Worm (Caenorhabditis elegans) whole organism, L2 larva: Measurements from ENCODE around the gene Y62H9A.2.

ENCODE experiments used
- C34F6.9 ChIP-seq: fragments of 150-350 bp; optimal IDR thresholded peaks from 2 replicates; lab custom pipeline; 2014; ENCODE audit warnings: missing biosample characterization, missing genetic modification characterization
- F13H6.1 ChIP-seq: sonication (generic microtip); optimal IDR thresholded peaks from 2 replicates; lab custom pipeline; 2016; ENCODE audit warnings: missing genetic modification characterization, missing compliant biosample characterization
- R02D3.7 ChIP-seq: fragments of 150-350 bp; optimal IDR thresholded peaks from 2 replicates; lab custom pipeline; 2014; ENCODE audit warnings: missing biosample characterization, missing genetic modification characterization
- ZK546.5 ChIP-seq: sonication (generic microtip); optimal IDR thresholded peaks from 2 replicates; lab custom pipeline; 2017; ENCODE audit warnings: missing biosample characterization, missing genetic modification characterization
- alr-1 ChIP-seq: fragments of 150-350 bp; optimal IDR thresholded peaks from 2 replicates; lab custom pipeline; 2014; ENCODE audit warnings: missing biosample characterization, missing genetic modification characterization
- ama-1 ChIP-seq: fragments of 150-350 bp; optimal IDR thresholded peaks from 2 replicates; lab custom pipeline; 2018; ENCODE audit warnings: inconsistent platforms
- blmp-1 ChIP-seq: sonication (generic microtip); optimal IDR thresholded peaks from 2 replicates; lab custom pipeline; 2017; ENCODE audit warnings: missing genetic modification characterization, mild to moderate bottlenecking, missing compliant biosample characterization, antibody characterized with exemption, moderate library complexity; ENCODE audit not compliant: insufficient read depth
- ceh-82 ChIP-seq: fragments of 150-350 bp; optimal IDR thresholded peaks from 2 replicates; lab custom pipeline; 2014; ENCODE audit warnings: missing biosample characterization, missing genetic modification characterization
- crh-2 ChIP-seq: sonication (generic microtip); optimal IDR thresholded peaks from 2 replicates; lab custom pipeline; 2017; ENCODE audit warnings: missing biosample characterization, missing genetic modification characterization
- dmd-4 ChIP-seq: sonication (generic microtip); optimal IDR thresholded peaks from 2 replicates; lab custom pipeline; 2017; ENCODE audit warnings: missing biosample characterization, missing genetic modification characterization
- egl-27 ChIP-seq: sonication (generic microtip); optimal IDR thresholded peaks from 3 replicates; lab custom pipeline; 2017; ENCODE audit warnings: missing biosample characterization, missing genetic modification reagents, missing genetic modification characterization
- elt-1 ChIP-seq: fragments of 150-350 bp; optimal IDR thresholded peaks from 2 replicates; lab custom pipeline; 2014; ENCODE audit warnings: missing biosample characterization, missing genetic modification characterization
- elt-3 ChIP-seq: sonication (generic microtip); optimal IDR thresholded peaks from 2 replicates; lab custom pipeline; 2017; ENCODE audit warnings: missing biosample characterization, missing genetic modification characterization
- fos-1 ChIP-seq: fragments of 150-350 bp; optimal IDR thresholded peaks from 2 replicates; lab custom pipeline; 2014; ENCODE audit warnings: missing biosample characterization, missing genetic modification characterization
- gmeb-1 ChIP-seq: fragments of 150-350 bp; optimal IDR thresholded peaks from 2 replicates; lab custom pipeline; 2014; ENCODE audit warnings: missing biosample characterization, missing genetic modification characterization
- lin-13 ChIP-seq: fragments of 150-350 bp; optimal IDR thresholded peaks from 2 replicates; lab custom pipeline; 2014; ENCODE audit warnings: missing biosample characterization, missing genetic modification reagents, missing genetic modification characterization
- lsy-2 ChIP-seq, 2 experiments: fragments of 150-350 bp in 1 of 2; sonication (generic microtip) in 1 of 2; optimal IDR thresholded peaks; 2 replicates each; lab custom pipeline; 2014 to 2017; ENCODE audit warnings: missing biosample characterization in 2 of 2, missing genetic modification characterization in 2 of 2
- mab-5 ChIP-seq: fragments of 150-350 bp; optimal IDR thresholded peaks from 2 replicates; lab custom pipeline; 2014; ENCODE audit warnings: missing biosample characterization, missing genetic modification characterization
- mbf-1 ChIP-seq: sonication (generic microtip); optimal IDR thresholded peaks from 2 replicates; lab custom pipeline; 2017; ENCODE audit warnings: missing biosample characterization, missing genetic modification characterization
- nhr-10 ChIP-seq: sonication (generic microtip); optimal IDR thresholded peaks from 2 replicates; lab custom pipeline; 2017; ENCODE audit warnings: missing biosample characterization, missing genetic modification characterization
- nhr-11 ChIP-seq: fragments of 150-350 bp; optimal IDR thresholded peaks from 2 replicates; lab custom pipeline; 2014; ENCODE audit warnings: missing biosample characterization, missing genetic modification characterization
- nhr-12 ChIP-seq: fragments of 150-350 bp; optimal IDR thresholded peaks from 2 replicates; lab custom pipeline; 2014; ENCODE audit warnings: missing biosample characterization, missing genetic modification characterization
- nhr-23 ChIP-seq: fragments of 150-350 bp; optimal IDR thresholded peaks from 2 replicates; lab custom pipeline; 2014; ENCODE audit warnings: missing biosample characterization, missing genetic modification reagents, missing genetic modification characterization
- nhr-237 ChIP-seq: fragments of 150-350 bp; optimal IDR thresholded peaks from 2 replicates; lab custom pipeline; 2014; ENCODE audit warnings: missing biosample characterization, missing genetic modification characterization
- nhr-25 ChIP-seq: fragments of 150-350 bp; sonication (generic microtip); optimal IDR thresholded peaks from 3 replicates; lab custom pipeline; 2014; ENCODE audit warnings: missing biosample characterization, missing genetic modification characterization
- nhr-6 ChIP-seq: fragments of 150-350 bp; optimal IDR thresholded peaks from 2 replicates; lab custom pipeline; 2014; ENCODE audit warnings: missing biosample characterization, missing genetic modification characterization
- peb-1 ChIP-seq: fragments of 150-350 bp; optimal IDR thresholded peaks from 2 replicates; lab custom pipeline; 2014; ENCODE audit warnings: missing biosample characterization, missing genetic modification characterization
- sem-4 ChIP-seq: fragments of 150-350 bp; optimal IDR thresholded peaks from 2 replicates; lab custom pipeline; 2014; ENCODE audit warnings: missing biosample characterization, missing genetic modification reagents, missing genetic modification characterization
- skn-1 ChIP-seq: sonication (generic microtip); optimal IDR thresholded peaks from 2 replicates; lab custom pipeline; 2017; ENCODE audit warnings: missing biosample characterization, missing genetic modification characterization
- sma-3 ChIP-seq: sonication (generic microtip); optimal IDR thresholded peaks from 2 replicates; lab custom pipeline; 2016; ENCODE audit warnings: missing genetic modification reagents, missing genetic modification characterization, missing compliant biosample characterization
- sma-9 ChIP-seq, 2 experiments: fragments of 150-350 bp in 1 of 2; sonication (generic microtip) in 1 of 2; optimal IDR thresholded peaks; 2 replicates each; lab custom pipeline; 2014 to 2016; ENCODE audit warnings: missing genetic modification characterization in 2 of 2, mild to moderate bottlenecking in 1 of 2, missing biosample characterization in 1 of 2, missing compliant biosample characterization in 1 of 2, missing genetic modification reagents in 1 of 2, moderate library complexity in 1 of 2
- snpc-4 ChIP-seq: fragments of 150-350 bp; optimal IDR thresholded peaks from 2 replicates; lab custom pipeline; 2014; ENCODE audit warnings: missing biosample characterization, missing genetic modification characterization
- unc-39 ChIP-seq: fragments of 150-350 bp; optimal IDR thresholded peaks from 2 replicates; lab custom pipeline; 2014; ENCODE audit warnings: missing biosample characterization, missing genetic modification characterization
- unc-55 ChIP-seq: fragments of 150-350 bp; sonication (generic microtip); optimal IDR thresholded peaks from 3 replicates; lab custom pipeline; 2014; ENCODE audit warnings: missing biosample characterization, missing genetic modification reagents, missing genetic modification characterization
- zag-1 ChIP-seq: fragments of 150-350 bp; optimal IDR thresholded peaks from 2 replicates; lab custom pipeline; 2014; ENCODE audit warnings: missing biosample characterization, missing genetic modification characterization
- ztf-1 ChIP-seq: fragments of 200-800 bp; sonication (Bioruptor generic); conservative IDR thresholded peaks from 2 replicates; pipeline ENCODE4 v1.3.6; 2022; ENCODE audit warnings: missing genetic modification characterization, missing compliant biosample characterization

The Y62H9A.2 gene

ce11 chrX:11857178-11857577 is 20.8 kb downstream of the Y62H9A.2 start, which contains the start of gene mes-1:
mes-1 (plus strand) TSS chrX:11857478.
- TF ChIP-seq mab-5 (tag; lab: Kevin White, UChicago) (no peak), elt-3 (no peak), sma-3 (GFP tag; lab: Kevin White, UChicago) (no peak), nhr-12 (tag; lab: Kevin White, UChicago) (no peak), nhr-11 (no peak), dmd-4 (tag; lab: Kevin White, UChicago) (no peak), ztf-1 (no peak), blmp-1 (tag; lab: Kevin White, UChicago) (no peak), ZK546.5 (tag; lab: Kevin White, UChicago) (no peak), C34F6.9 (tag; lab: Kevin White, UChicago) (no peak), nhr-6 (tag; lab: Kevin White, UChicago) (no peak), peb-1 (tag; lab: Kevin White, UChicago) (no peak), F13H6.1 (tag; lab: Kevin White, UChicago) (no peak)

- TF ChIP-seq ceh-82 (tag; lab: Kevin White, UChicago) = no peak
- TF ChIP-seq snpc-4 (tag; lab: Kevin White, UChicago) = no peak
- no peak for TF ChIP-seq ama-1
- no peak for TF ChIP-seq sma-3 (GFP tag; lab: Kevin White, UChicago)
- no peak for TF ChIP-seq R02D3.7 (tag; lab: Kevin White, UChicago)
- TF ChIP-seq gmeb-1 (tag; lab: Kevin White, UChicago) = no peak
- TF ChIP-seq unc-39 = no peak
- TF ChIP-seq sem-4 (tag; lab: Kevin White, UChicago) = no peak
- no peak for TF ChIP-seq sma-9 (GFP tag; optimal IDR thresholded peaks at IDR 0.05; lab: Kevin White, UChicago)
- no peak for TF ChIP-seq sma-9 (tag; optimal IDR thresholded peaks at IDR 0.05; lab: Kevin White, UChicago)
- TF ChIP-seq zag-1 (tag; lab: Kevin White, UChicago) = no peak
- no peak for TF ChIP-seq nhr-25 (tag; lab: Kevin White, UChicago)
- no peak for TF ChIP-seq elt-3
- no peak for TF ChIP-seq lsy-2 (tag; optimal IDR thresholded peaks at IDR 0.05; lab: Kevin White, UChicago)
- no peak for TF ChIP-seq nhr-23 (tag; lab: Kevin White, UChicago)
- no peak for TF ChIP-seq nhr-10 (tag; lab: Kevin White, UChicago)
- no peak for TF ChIP-seq skn-1 (tag; lab: Kevin White, UChicago)
- TF ChIP-seq nhr-11 = no peak
Measured at ce11 chrX:11856214-11856613, 21.8 kb downstream of the Y62H9A.2 start.

ce11 chrX:11854903-11855302 is 23.1 kb downstream of the Y62H9A.2 start, which contains the start of gene F54F7.8:
F54F7.8 (minus strand) TSS chrX:11855003.
- TF ChIP-seq elt-1 (tag; lab: Kevin White, UChicago) = no peak
- TF ChIP-seq unc-55 (GFP tag; lab: Kevin White, UChicago) = no peak
- no peak for TF ChIP-seq mab-5 (tag; lab: Kevin White, UChicago)
- no peak for TF ChIP-seq lin-13 (GFP tag; lab: Kevin White, UChicago)
- TF ChIP-seq alr-1 (tag; lab: Kevin White, UChicago) = no peak
- no peak for TF ChIP-seq unc-39
- no peak for TF ChIP-seq sma-3 (GFP tag; lab: Kevin White, UChicago)
- no peak for TF ChIP-seq mbf-1 (tag; lab: Kevin White, UChicago)
- TF ChIP-seq nhr-10 (tag; lab: Kevin White, UChicago) = no peak
- no peak for TF ChIP-seq nhr-11
- TF ChIP-seq peb-1 (tag; lab: Kevin White, UChicago) = no peak
- no peak for TF ChIP-seq sem-4 (tag; lab: Kevin White, UChicago)
- no peak for TF ChIP-seq snpc-4 (tag; lab: Kevin White, UChicago)
- no peak for TF ChIP-seq blmp-1 (tag; lab: Kevin White, UChicago)
- TF ChIP-seq nhr-237 (tag; lab: Kevin White, UChicago) = no peak
- TF ChIP-seq crh-2 = no peak
- no peak for TF ChIP-seq egl-27

- TF ChIP-seq fos-1 (tag; lab: Kevin White, UChicago) (peak; percentile 21), ceh-82 (tag; lab: Kevin White, UChicago) (no peak)
Measured at ce11 chrX:11854432-11854831, 23.6 kb downstream of the Y62H9A.2 start.
